Fruit fly (Drosophila melanogaster) S2 (cell line): Measurements from ENCODE around the gene gwl.

ENCODE experiments used
- CG8478 ChIP-seq: fragments of >200 bp; optimal IDR thresholded peaks from 2 replicates; lab custom pipeline; 2018
- CTCF ChIP-seq, 2 experiments: fragments of >200 bp; optimal IDR thresholded peaks; 2 replicates each; lab custom pipeline; 2018

- TF ChIP-seq CG8478 (lab: Kevin White, UChicago) (no peak), CTCF (optimal IDR thresholded peaks at IDR 0.05; lab: Kevin White, UChicago) (no peak)
Measured at dm6 chr3R:18706289-18706688, 39.9 kb upstream of the gwl start.
